Fruit fly (Drosophila melanogaster): ENCODE results near the gene Rab11.

DNA sequence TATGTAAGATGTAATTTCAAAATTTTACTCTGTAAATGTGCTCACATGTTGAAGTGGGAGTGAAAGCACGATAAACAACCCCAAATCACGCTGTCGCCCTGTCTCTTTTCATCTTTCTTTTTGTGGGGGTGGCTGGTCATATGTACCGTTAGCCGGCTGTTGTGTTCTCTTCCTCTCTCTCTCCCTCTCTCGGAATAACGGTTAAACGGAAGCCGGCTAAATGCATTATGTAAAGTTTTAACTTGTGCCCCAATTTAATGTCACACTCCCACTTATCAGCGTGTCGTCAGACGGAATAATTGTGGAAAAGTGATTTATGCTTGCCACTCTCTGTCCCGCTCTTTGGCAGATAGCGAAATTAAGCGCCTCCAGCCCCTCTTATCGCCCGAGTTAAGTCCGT is 30.1 kb downstream of the Rab11 start:
- TF ChIP-seq GATAd (GFP tag; optimal IDR thresholded peaks at IDR 0.05) = no peak
- TF ChIP-seq psq (GFP tag; optimal IDR thresholded peaks at IDR 0.05) = no peak
- no peak for TF ChIP-seq Sp1 (GFP tag; optimal IDR thresholded peaks at IDR 0.05)
- TF ChIP-seq Dif (GFP tag; optimal IDR thresholded peaks at IDR 0.05; ENCODE audit: partially characterized antibody) = no peak
- no peak for TF ChIP-seq sv (GFP tag; optimal IDR thresholded peaks at IDR 0.05)
- TF ChIP-seq pan (optimal IDR thresholded peaks at IDR 0.05) = no peak
- no peak for TF ChIP-seq OdsH (GFP tag; optimal IDR thresholded peaks at IDR 0.05)
- TF ChIP-seq lola (GFP tag; optimal IDR thresholded peaks at IDR 0.05) = no peak
- no peak for TF ChIP-seq woc (GFP tag; optimal IDR thresholded peaks at IDR 0.05)
- TF ChIP-seq ey (GFP tag; optimal IDR thresholded peaks at IDR 0.05) = no peak
- no peak for TF ChIP-seq usp (GFP tag; optimal IDR thresholded peaks at IDR 0.05)
- TF ChIP-seq tai (GFP tag; optimal IDR thresholded peaks at IDR 0.05) = no peak
